Worm (Caenorhabditis elegans) whole organism, mixed stage, embryonic: Measurements from ENCODE around the gene vha-17.
A peak's percentile ranks its signal among the peaks of the same experiment; 100 is the strongest.

Source experiments
- ceh-39 ChIP-seq: fragments of 150-350 bp; optimal IDR thresholded peaks from 2 replicates; lab custom pipeline; 2014; ENCODE audit warnings: missing biosample characterization, missing genetic modification characterization
- ces-1 ChIP-seq: fragments of 150-350 bp; optimal IDR thresholded peaks from 2 replicates; lab custom pipeline; 2014; ENCODE audit warnings: missing biosample characterization, missing genetic modification reagents, missing genetic modification characterization
- drap-1 ChIP-seq: fragments of 200-800 bp; sonication (Bioruptor generic); optimal IDR thresholded peaks from 3 replicates; lab custom pipeline; 2018; ENCODE audit warnings: mild to moderate bottlenecking, missing genetic modification characterization, missing compliant biosample characterization
- flh-1 ChIP-seq: fragments of 200-800 bp; sonication (Bioruptor generic); optimal IDR thresholded peaks from 2 replicates; lab custom pipeline; 2018; ENCODE audit warnings: mild to moderate bottlenecking, missing genetic modification characterization, moderate library complexity, missing compliant biosample characterization
- hlh-1 ChIP-seq: fragments of 150-350 bp; optimal IDR thresholded peaks from 2 replicates; lab custom pipeline; 2014; ENCODE audit warnings: missing biosample characterization, missing genetic modification reagents, missing genetic modification characterization
- lsy-2 ChIP-seq: fragments of 150-350 bp; optimal IDR thresholded peaks from 2 replicates; lab custom pipeline; 2014; ENCODE audit warnings: missing biosample characterization, missing genetic modification characterization
- nhr-12 ChIP-seq: fragments of 150-350 bp; optimal IDR thresholded peaks from 2 replicates; lab custom pipeline; 2014; ENCODE audit warnings: missing biosample characterization, missing genetic modification characterization
- pha-4 ChIP-seq: fragments of 150-350 bp; optimal IDR thresholded peaks from 2 replicates; lab custom pipeline; 2018; ENCODE audit warnings: missing biosample characterization, missing genetic modification reagents, missing genetic modification characterization

The vha-17 gene

DNA sequence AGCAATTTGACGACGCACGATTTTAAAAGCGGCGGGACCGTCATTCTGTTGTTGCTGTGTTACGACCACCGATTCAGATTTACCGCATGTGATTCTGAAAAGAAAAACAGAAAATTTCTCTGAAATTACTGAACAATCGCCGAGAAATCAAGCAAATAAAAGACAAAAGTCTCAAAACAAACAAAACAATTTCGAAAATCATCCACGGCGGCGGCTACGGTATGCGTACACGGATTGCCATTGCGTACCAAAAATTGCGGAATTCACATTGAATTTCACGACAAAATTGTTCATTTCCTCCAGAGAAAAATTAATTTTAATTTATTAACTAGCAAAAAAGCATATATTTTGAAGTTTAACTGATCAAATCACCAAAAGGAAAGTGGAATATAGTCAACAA lies 44.8 kb downstream of the vha-17 start, which contains the start of gene pezo-1:
TSS of gene pezo-1 (minus strand) at position 101 of the 400 bp plus-strand sequence.
- no peak for TF ChIP-seq nhr-12 (tag; lab: Kevin White, UChicago)
- no peak for TF ChIP-seq ceh-39
- TF ChIP-seq lsy-2 (tag; lab: Kevin White, UChicago) = peak; percentile 71
- TF ChIP-seq, all 35 proteins: peak for 1

DNA sequence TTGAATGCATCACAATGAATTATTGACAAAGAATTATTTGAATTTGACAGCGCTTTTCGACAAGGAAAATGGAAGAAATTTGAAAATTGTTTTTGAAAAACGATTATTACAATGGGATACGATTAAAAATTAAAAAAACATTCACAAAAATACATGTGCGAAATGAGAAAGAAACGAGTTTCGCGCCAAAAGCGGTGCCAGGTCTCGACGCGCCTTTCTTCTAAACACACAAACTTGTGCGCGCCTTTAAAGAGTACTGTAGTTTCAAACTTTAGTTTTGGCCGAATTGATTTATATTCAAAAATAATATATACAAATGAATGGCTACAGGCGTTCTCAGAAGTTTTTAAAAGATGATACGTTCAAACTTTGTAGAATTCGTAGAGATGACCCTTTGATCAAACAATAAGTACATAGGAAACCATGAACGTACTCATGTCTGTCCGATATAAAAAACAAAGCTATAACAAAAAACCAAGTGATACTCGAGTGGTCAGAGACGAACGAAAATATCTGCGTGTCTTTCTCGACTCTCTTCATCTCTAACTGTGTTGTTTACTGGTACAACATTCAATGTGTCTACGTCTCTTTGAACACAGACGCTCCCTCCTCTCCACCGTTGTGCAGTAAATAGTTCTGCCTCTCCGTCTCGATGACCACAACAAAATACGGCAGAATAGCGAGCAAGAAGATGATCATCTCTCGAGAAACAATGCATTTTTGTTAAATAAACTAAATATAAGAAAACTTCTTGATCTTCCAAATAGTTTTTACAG lies 46.4 kb downstream of the vha-17 start:
- peak; percentile 2 for TF ChIP-seq ces-1 (GFP tag; lab: Kevin White, UChicago)
- peak; percentile 29 for TF ChIP-seq hlh-1 (tag; lab: Kevin White, UChicago)
- TF ChIP-seq drap-1 (GFP tag; lab: Kevin White, UChicago) = no peak
- peak; percentile 55 for TF ChIP-seq pha-4 (tag; lab: Kevin White, UChicago)

DNA sequence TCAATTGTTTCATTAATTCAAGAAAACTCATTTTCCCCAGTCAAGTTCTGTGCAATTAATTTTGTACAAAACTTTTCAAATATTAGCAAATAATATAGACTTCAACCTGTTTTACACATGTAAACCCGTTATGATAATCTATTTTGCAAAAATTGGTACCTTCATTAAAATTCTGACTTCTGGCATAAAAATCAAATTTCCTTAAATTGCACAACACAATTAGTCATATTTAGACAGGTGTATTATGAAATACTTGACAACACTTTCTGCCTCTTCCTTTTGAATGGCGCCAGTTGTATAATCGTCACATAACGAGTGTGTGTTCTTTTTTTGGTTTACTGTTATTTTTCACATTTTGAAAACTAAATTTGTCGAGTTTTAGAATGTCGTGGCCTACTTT lies 49.5 kb downstream of the vha-17 start, which contains the start of gene fbxc-58:
TSS of gene fbxc-58 (plus strand) at position 383 of the 400 bp plus-strand sequence.
- TF ChIP-seq flh-1 = no peak
- peak; percentile 53 for TF ChIP-seq ces-1 (GFP tag; lab: Kevin White, UChicago)
